Fruit fly (Drosophila melanogaster): ENCODE results near the gene CG17806.

Gene CG17806

dm6 chr3R:17814191-17814923 is 11.3 kb upstream of the CG17806 start (continued):
- TF ChIP-seq Xrp1 (GFP tag; IDR thresholded peaks at IDR 0.05) (peak; percentile 39; the same call in 1 of the 2 replicates), dmrt11E (tag; optimal IDR thresholded peaks at IDR 0.05) (peak; percentile 4), bowl (GFP tag; IDR thresholded peaks at IDR 0.05) (no peak), D19A (tag; optimal IDR thresholded peaks at IDR 0.05) (peak; percentile 31), CG1647 (GFP tag; optimal IDR thresholded peaks at IDR 0.05) (no peak), Scr (GFP tag; IDR thresholded peaks at IDR 0.05; ENCODE audit: partially characterized antibody) (no peak), h (optimal IDR thresholded peaks at IDR 0.05) (no peak), Stat92E (GFP tag; optimal IDR thresholded peaks at IDR 0.05) (no peak), CG10543 (GFP tag; optimal IDR thresholded peaks at IDR 0.05) (no peak), CG13424 (tag; optimal IDR thresholded peaks at IDR 0.05) (no peak), CG14050 (GFP tag; IDR thresholded peaks at IDR 0.05) (no peak), CG30431 (GFP tag; optimal IDR thresholded peaks at IDR 0.05) (no peak), D19B (GFP tag; optimal IDR thresholded peaks at IDR 0.05) (no peak), CG16815 (GFP tag; optimal IDR thresholded peaks at IDR 0.05) (no peak), CoRest (tag; optimal IDR thresholded peaks at IDR 0.05) (no peak), jing (GFP tag; optimal IDR thresholded peaks at IDR 0.05) (no peak), CG9797 (GFP tag; optimal IDR thresholded peaks at IDR 0.05) (no peak), D (optimal IDR thresholded peaks at IDR 0.05) (no peak), D (GFP tag; optimal IDR thresholded peaks at IDR 0.05) (peak; percentile 34), CG14965 (GFP tag; optimal IDR thresholded peaks at IDR 0.05; ENCODE audit: borderline replicate concordance) (no peak), CG2712 (tag; optimal IDR thresholded peaks at IDR 0.05) (peak; percentile 66), CG7271 (tag; optimal IDR thresholded peaks at IDR 0.05) (no peak), prd (optimal IDR thresholded peaks at IDR 0.05) (no peak), prd (GFP tag; IDR thresholded peaks at IDR 0.05) (peak; percentile 25; the same call in 1 of the 3 replicates), CG32772 (GFP tag; IDR thresholded peaks at IDR 0.05) (no peak), CG7556 (GFP tag; optimal IDR thresholded peaks at IDR 0.05) (peak; percentile 15), Sin3A (optimal IDR thresholded peaks at IDR 0.05) (no peak), CG10267 (tag; optimal IDR thresholded peaks at IDR 0.05) (peak; percentile 41), Xbp1 (GFP tag; optimal IDR thresholded peaks at IDR 0.05) (no peak), CG7928 (GFP tag; optimal IDR thresholded peaks at IDR 0.05) (no peak), phol (tag; optimal IDR thresholded peaks at IDR 0.05) (peak; percentile 33), CG17385 (GFP tag; optimal IDR thresholded peaks at IDR 0.05) (no peak), CG34376 (GFP tag; optimal IDR thresholded peaks at IDR 0.05) (no peak), CG7786 (GFP tag; optimal IDR thresholded peaks at IDR 0.05) (no peak), CG11398 (GFP tag; optimal IDR thresholded peaks at IDR 0.05) (no peak), sens (GFP tag) (peak; percentile 72), Dbx (GFP tag; IDR thresholded peaks at IDR 0.05) (no peak), CG18262 (tag; optimal IDR thresholded peaks at IDR 0.05) (peak; percentile 77), tx (GFP tag; optimal IDR thresholded peaks at IDR 0.05) (no peak), slp2 (GFP tag; optimal IDR thresholded peaks at IDR 0.05) (no peak), CG4424 (GFP tag; optimal IDR thresholded peaks at IDR 0.05) (peak; percentile 23), nerfin-1 (tag; optimal IDR thresholded peaks at IDR 0.05) (no peak), CG17361 (GFP tag; IDR thresholded peaks at IDR 0.05) (peak; percentile 64), Ada2b (GFP tag; IDR thresholded peaks at IDR 0.05) (no peak), CG4820 (GFP tag; optimal IDR thresholded peaks at IDR 0.05) (peak; percentile 24), CG7963 (GFP tag; IDR thresholded peaks at IDR 0.05; ENCODE audit: partially characterized antibody) (no peak), Hsf (GFP tag; optimal IDR thresholded peaks at IDR 0.05) (no peak), dysf (GFP tag; IDR thresholded peaks at IDR 0.05) (no peak), CG17829 (tag; optimal IDR thresholded peaks at IDR 0.05) (peak; percentile 50), bbx (GFP tag; IDR thresholded peaks at IDR 0.05; ENCODE audit: partially characterized antibody) (no peak), HLHmδ (GFP tag; optimal IDR thresholded peaks at IDR 0.05) (peak; percentile 30)
